Worm (Caenorhabditis elegans): ENCODE results near the gene dnj-23.

DNA sequence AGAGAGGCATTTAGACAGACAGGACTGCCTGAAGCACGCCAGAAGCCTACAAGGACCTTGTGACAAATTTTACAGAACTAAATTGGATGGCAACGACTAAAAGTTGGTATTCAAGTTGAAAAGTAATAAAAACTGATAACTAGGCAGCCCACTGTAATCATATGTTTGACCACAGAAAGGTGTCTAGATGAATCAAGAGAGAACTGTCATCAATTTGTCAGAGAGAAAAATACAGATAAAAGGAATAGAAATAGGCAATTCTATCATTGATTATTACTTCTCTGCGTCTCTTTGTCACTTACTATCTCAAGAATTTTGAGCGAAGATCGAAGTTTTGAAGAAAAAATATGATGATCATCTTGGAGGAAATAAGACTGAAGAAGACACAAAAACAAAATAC lies 15.5 kb downstream of the dnj-23 start:
- TF ChIP-seq ceh-36 (tag; optimal IDR thresholded peaks at IDR 0.05) (no peak), sea-1 (GFP tag; conservative IDR thresholded peaks at IDR 0.05) (no peak), ets-7 (tag; optimal IDR thresholded peaks at IDR 0.05) (no peak), pes-1 (GFP tag; IDR thresholded peaks at IDR 0.05) (no peak), B0310.2 (tag; optimal IDR thresholded peaks at IDR 0.05) (no peak), aly-1 (tag; optimal IDR thresholded peaks at IDR 0.05) (no peak), ama-1 (optimal IDR thresholded peaks at IDR 0.05) (no peak), tbx-37 (GFP tag; conservative IDR thresholded peaks at IDR 0.05) (no peak), scrt-1 (GFP tag; IDR thresholded peaks at IDR 0.05) (no peak), ceh-13 (GFP tag; optimal IDR thresholded peaks at IDR 0.05) (no peak)
